Worm (Caenorhabditis elegans) whole organism, L1 larva: Measurements from ENCODE around the gene fis-1.

Experiments
- C34B4.2 ChIP-seq: sonication (generic microtip); optimal IDR thresholded peaks from 2 replicates; lab custom pipeline; 2017; ENCODE audit warnings: mild to moderate bottlenecking, missing genetic modification characterization, missing compliant biosample characterization
- Y116A8C.19 ChIP-seq: sonication (generic microtip); optimal IDR thresholded peaks from 2 replicates; lab custom pipeline; 2016; ENCODE audit warnings: missing compliant biosample characterization, missing genetic modification characterization, borderline replicate concordance
- alr-1 ChIP-seq: fragments of 200-800 bp; sonication (Bioruptor generic); optimal IDR thresholded peaks from 2 replicates; lab custom pipeline; 2018; ENCODE audit warnings: borderline replicate concordance, mild to moderate bottlenecking, missing genetic modification characterization, missing compliant biosample characterization
- blmp-1 ChIP-seq: fragments of 150-350 bp; optimal IDR thresholded peaks from 2 replicates; lab custom pipeline; 2014; ENCODE audit warnings: missing biosample characterization, missing genetic modification characterization
- ceh-63 ChIP-seq: fragments of 200-800 bp; sonication (Bioruptor generic); optimal IDR thresholded peaks from 2 replicates; lab custom pipeline; 2018; ENCODE audit warnings: mild to moderate bottlenecking, missing genetic modification characterization, missing compliant biosample characterization
- ceh-8 ChIP-seq: fragments of 200-800 bp; sonication (Bioruptor generic); optimal IDR thresholded peaks from 2 replicates; lab custom pipeline; 2018; ENCODE audit warnings: mild to moderate bottlenecking, missing genetic modification characterization, moderate library complexity, missing compliant biosample characterization
- ceh-82 ChIP-seq, 3 experiments: fragments of 150-350 bp in 1 of 3; sonication (generic microtip) in 2 of 3; optimal IDR thresholded peaks; 2 replicates each; lab custom pipeline; 2014 to 2017; ENCODE audit warnings: missing biosample characterization in 3 of 3, missing genetic modification characterization in 3 of 3
- ceh-90 ChIP-seq: sonication (generic microtip); optimal IDR thresholded peaks from 2 replicates; lab custom pipeline; 2016; ENCODE audit warnings: missing genetic modification characterization, missing compliant biosample characterization
- ces-1 ChIP-seq: fragments of 150-350 bp; optimal IDR thresholded peaks from 2 replicates; lab custom pipeline; 2014; ENCODE audit warnings: missing biosample characterization, missing genetic modification reagents, missing genetic modification characterization
- dsc-1 ChIP-seq: sonication (generic microtip); optimal IDR thresholded peaks from 2 replicates; lab custom pipeline; 2016; ENCODE audit warnings: mild to moderate bottlenecking, missing genetic modification characterization, missing compliant biosample characterization
- efl-1 ChIP-seq, 4 experiments: fragments of 150-350 bp; optimal IDR thresholded peaks in 3 of 4; peaks in 1 of 4; 1 replicate in 1 of 4; 2 replicates in 3 of 4; lab custom pipeline; 2014; ENCODE audit warnings: missing biosample characterization in 2 of 4, missing genetic modification characterization in 2 of 4, missing genetic modification reagents in 2 of 4
- efl-3 ChIP-seq: fragments of 200-800 bp; sonication (Bioruptor generic); optimal IDR thresholded peaks from 2 replicates; lab custom pipeline; 2018; ENCODE audit warnings: mild to moderate bottlenecking, missing genetic modification characterization, missing compliant biosample characterization
- ets-5 ChIP-seq: fragments of 200-800 bp; sonication (Bioruptor generic); IDR thresholded peaks from 2 replicates; pipeline ENCODE4 v1.3.6; 2022; ENCODE audit warnings: missing genetic modification characterization, missing compliant biosample characterization
- fkh-4 ChIP-seq: sonication (generic microtip); optimal IDR thresholded peaks from 2 replicates; lab custom pipeline; 2016; ENCODE audit warnings: missing compliant biosample characterization, missing genetic modification characterization, borderline replicate concordance
- fos-1 ChIP-seq: fragments of 150-350 bp; optimal IDR thresholded peaks from 2 replicates; lab custom pipeline; 2014; ENCODE audit warnings: missing biosample characterization, missing genetic modification characterization
- hlh-17 ChIP-seq: fragments of 200-800 bp; sonication (Bioruptor generic); optimal IDR thresholded peaks from 2 replicates; lab custom pipeline; 2018; ENCODE audit warnings: missing genetic modification characterization, mild to moderate bottlenecking, missing compliant biosample characterization, moderate library complexity, borderline replicate concordance
- hlh-4 ChIP-seq: sonication (generic microtip); optimal IDR thresholded peaks from 2 replicates; lab custom pipeline; 2016; ENCODE audit warnings: mild to moderate bottlenecking, missing genetic modification characterization, missing compliant biosample characterization
- isw-1 ChIP-seq: fragments of 200-800 bp; sonication (Bioruptor generic); IDR thresholded peaks from 2 replicates; pipeline ENCODE4 v1.3.6; 2022; ENCODE audit warnings: missing genetic modification characterization, missing compliant biosample characterization
- lin-14 ChIP-seq: fragments of 200-800 bp; sonication (Bioruptor generic); optimal IDR thresholded peaks from 2 replicates; lab custom pipeline; 2018; ENCODE audit warnings: mild to moderate bottlenecking, missing genetic modification characterization, moderate library complexity, missing compliant biosample characterization
- lin-35 ChIP-seq, 2 experiments: fragments of 150-350 bp; optimal IDR thresholded peaks; 2 replicates each; lab custom pipeline; 2014; ENCODE audit warnings: missing biosample characterization in 2 of 2, missing genetic modification characterization in 2 of 2, missing genetic modification reagents in 2 of 2
- mef-2 ChIP-seq: fragments of 150-350 bp; optimal IDR thresholded peaks from 2 replicates; lab custom pipeline; 2014; ENCODE audit warnings: missing biosample characterization, missing genetic modification characterization
- nhr-11 ChIP-seq: fragments of 150-350 bp; optimal IDR thresholded peaks from 2 replicates; lab custom pipeline; 2014; ENCODE audit warnings: missing biosample characterization, missing genetic modification characterization
- nhr-237 ChIP-seq: fragments of 150-350 bp; optimal IDR thresholded peaks from 2 replicates; lab custom pipeline; 2014; ENCODE audit warnings: missing biosample characterization, missing genetic modification characterization
- nhr-28 ChIP-seq: fragments of 150-350 bp; optimal IDR thresholded peaks from 2 replicates; lab custom pipeline; 2014; ENCODE audit warnings: missing biosample characterization, missing genetic modification characterization
- nhr-77 ChIP-seq: fragments of 150-350 bp; optimal IDR thresholded peaks from 2 replicates; lab custom pipeline; 2014; ENCODE audit warnings: missing biosample characterization, missing genetic modification characterization
- nhr-84 ChIP-seq: sonication (generic microtip); optimal IDR thresholded peaks from 2 replicates; lab custom pipeline; 2017; ENCODE audit warnings: missing biosample characterization, missing genetic modification characterization
- nhr-90 ChIP-seq: sonication (generic microtip); optimal IDR thresholded peaks from 2 replicates; lab custom pipeline; 2016; ENCODE audit warnings: mild to moderate bottlenecking, missing genetic modification characterization, missing compliant biosample characterization; ENCODE audit not compliant: poor library complexity
- pag-3 ChIP-seq: sonication (generic microtip); optimal IDR thresholded peaks from 2 replicates; lab custom pipeline; 2017; ENCODE audit warnings: missing genetic modification characterization, mild to moderate bottlenecking, missing compliant biosample characterization, antibody characterized with exemption, borderline replicate concordance; ENCODE audit not compliant: insufficient read depth
- snu-23 ChIP-seq: sonication (generic microtip); optimal IDR thresholded peaks from 2 replicates; lab custom pipeline; 2016; ENCODE audit warnings: missing genetic modification characterization, missing compliant biosample characterization
- sox-4 ChIP-seq: sonication (generic microtip); optimal IDR thresholded peaks from 2 replicates; lab custom pipeline; 2016; ENCODE audit warnings: missing genetic modification characterization, missing compliant biosample characterization
- sup-37 ChIP-seq: fragments of 200-800 bp; sonication (Bioruptor generic); optimal IDR thresholded peaks from 2 replicates; lab custom pipeline; 2018; ENCODE audit warnings: mild to moderate bottlenecking, missing genetic modification characterization, missing compliant biosample characterization
- tbx-2 ChIP-seq: sonication (generic microtip); optimal IDR thresholded peaks from 2 replicates; lab custom pipeline; 2016; ENCODE audit warnings: missing genetic modification characterization, missing compliant biosample characterization
- unc-130 ChIP-seq: fragments of 150-350 bp; optimal IDR thresholded peaks from 2 replicates; lab custom pipeline; 2017; ENCODE audit warnings: missing biosample characterization, missing genetic modification characterization, inconsistent platforms
- unc-62 ChIP-seq: fragments of 150-350 bp; optimal IDR thresholded peaks from 2 replicates; lab custom pipeline; 2014; ENCODE audit warnings: missing biosample characterization, missing genetic modification reagents, missing genetic modification characterization
- zip-4 ChIP-seq: fragments of 200-800 bp; sonication (Bioruptor generic); optimal IDR thresholded peaks from 2 replicates; lab custom pipeline; 2018; ENCODE audit warnings: mild to moderate bottlenecking, missing genetic modification characterization, moderate library complexity, missing compliant biosample characterization
- ztf-11 ChIP-seq, 2 experiments: sonication (generic microtip); optimal IDR thresholded peaks; 2 replicates each; lab custom pipeline; 2016 to 2017; ENCODE audit warnings: missing genetic modification characterization in 2 of 2, missing biosample characterization in 1 of 2, missing compliant biosample characterization in 1 of 2

The fis-1 gene

DNA sequence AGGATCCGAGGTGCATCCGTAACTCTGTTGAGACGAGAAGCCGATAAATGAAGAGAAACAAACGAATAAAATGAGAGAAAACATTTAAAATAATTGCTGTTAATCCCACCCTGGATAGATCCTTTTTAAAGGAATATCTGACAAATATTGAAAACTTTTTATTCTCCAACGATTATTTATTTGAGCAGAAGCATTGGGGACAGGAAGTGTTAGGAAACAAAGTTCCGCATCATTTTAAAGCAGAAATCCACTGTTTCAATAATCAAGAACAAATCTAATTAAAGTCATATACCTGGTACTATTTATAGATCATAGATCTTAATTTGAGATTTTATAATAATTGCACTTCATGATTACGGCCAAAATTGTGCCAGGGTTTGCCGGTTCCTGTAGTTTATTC lies 4.0 kb upstream of the fis-1 start, which contains the start of gene F41G3.20:
Gene F41G3.20, minus strand, starts transcription at position 101 of the 400 bp plus-strand sequence.
- TF ChIP-seq sox-4 (tag; lab: Kevin White, UChicago) = no peak
- no peak for TF ChIP-seq ces-1
- no peak for TF ChIP-seq zip-4 (GFP tag; lab: Kevin White, UChicago)
- no peak for TF ChIP-seq ceh-63
- no peak for TF ChIP-seq isw-1 (GFP tag; lab: Robert Waterston, UW)
- TF ChIP-seq, all 84 proteins: peak for 0

DNA sequence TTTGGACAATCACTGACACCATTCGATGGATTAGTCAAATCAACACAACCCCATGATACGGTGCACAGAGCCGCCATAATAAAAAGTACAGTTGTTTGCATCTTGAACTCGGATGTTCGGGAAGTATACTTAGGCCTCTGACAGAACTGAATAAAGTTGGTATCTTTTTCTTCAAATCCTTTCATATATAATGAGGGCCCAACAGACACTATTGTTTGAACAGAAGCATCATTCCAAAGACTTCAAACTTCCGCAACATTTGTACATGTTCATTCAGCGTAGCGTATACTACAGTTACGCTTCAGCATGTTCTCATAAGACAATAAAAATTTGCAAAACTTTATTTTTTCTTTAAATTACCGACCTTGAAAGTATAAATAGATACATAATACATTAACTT lies 2.9 kb upstream of the fis-1 start, which contains the start of gene F41G3.19:
Gene F41G3.19, minus strand, starts transcription at position 101 of the 400 bp plus-strand sequence.
- TF ChIP-seq ceh-90 (tag; lab: Kevin White, UChicago) = no peak
- TF ChIP-seq ztf-11 (tag; optimal IDR thresholded peaks at IDR 0.05; lab: Kevin White, UChicago) = no peak
- TF ChIP-seq Y116A8C.19 (tag; lab: Kevin White, UChicago) = no peak
- TF ChIP-seq nhr-28 (tag; lab: Kevin White, UChicago) = no peak
- TF ChIP-seq fkh-4 (tag; lab: Kevin White, UChicago) = no peak
- no peak for TF ChIP-seq unc-62 (GFP tag; lab: Kevin White, UChicago)
- TF ChIP-seq blmp-1 = no peak
- TF ChIP-seq zip-4 (GFP tag; lab: Kevin White, UChicago) = no peak
- no peak for TF ChIP-seq fos-1 (tag; lab: Kevin White, UChicago)
- TF ChIP-seq alr-1 (tag; lab: Kevin White, UChicago) = no peak
- TF ChIP-seq ceh-82 (tag; optimal IDR thresholded peaks at IDR 0.05; lab: Kevin White, UChicago) = no peak
- TF ChIP-seq tbx-2 (tag; lab: Kevin White, UChicago) = no peak
- no peak for TF ChIP-seq dsc-1 (tag; lab: Kevin White, UChicago)
- no peak for TF ChIP-seq ceh-8 (GFP tag; lab: Kevin White, UChicago)

DNA sequence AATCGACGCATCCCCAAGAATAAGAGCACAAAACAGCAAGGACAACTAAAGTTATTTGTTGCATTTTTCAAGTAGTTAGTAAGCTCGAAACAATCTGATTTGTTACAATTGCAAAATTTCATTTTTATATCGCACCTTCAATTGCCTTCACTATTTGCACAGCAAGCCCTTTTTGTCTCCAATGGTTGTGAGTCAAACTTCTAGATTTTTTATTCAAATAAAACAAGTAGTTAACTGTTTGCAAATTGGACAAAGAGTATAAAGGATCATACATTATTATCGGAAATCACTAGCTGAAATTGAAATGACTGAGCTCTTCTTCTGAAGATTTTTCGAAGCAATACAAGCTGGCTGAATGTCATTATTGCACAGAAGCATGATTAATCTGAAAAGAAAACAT lies 2.1 kb upstream of the fis-1 start, which contains the start of gene F41G3.21:
Gene F41G3.21, minus strand, starts transcription at position 101 of the 400 bp plus-strand sequence.
- no peak for TF ChIP-seq unc-130 (tag; lab: Kevin White, UChicago)
- no peak for TF ChIP-seq hlh-17 (GFP tag; lab: Kevin White, UChicago)

DNA sequence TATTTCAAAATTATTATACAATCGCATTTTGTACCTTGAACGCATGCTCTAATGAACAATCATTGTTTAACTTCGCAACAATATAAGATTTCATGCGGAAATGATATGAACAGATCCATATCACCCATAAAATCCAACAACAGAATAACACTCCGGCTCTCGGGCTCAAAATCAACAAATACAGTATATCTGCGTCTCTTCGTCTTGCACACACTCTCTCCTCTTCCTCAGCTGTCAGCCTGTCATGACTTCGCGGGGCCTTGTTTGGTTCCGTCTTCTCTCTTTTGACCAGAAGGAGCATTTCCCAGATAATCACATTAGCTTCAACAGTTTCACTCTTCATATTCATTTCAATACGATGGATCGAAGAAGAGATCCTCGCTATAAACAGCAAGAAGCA lies 1.3 kb downstream of the fis-1 start, which contains the start of gene F41G3.3:
Gene F41G3.3, plus strand, starts transcription at position 301 of the 400 bp plus-strand sequence.
- TF ChIP-seq hlh-4 (tag; lab: Kevin White, UChicago) = no peak
- TF ChIP-seq C34B4.2 (tag; lab: Kevin White, UChicago) = no peak
- TF ChIP-seq snu-23 (GFP tag; lab: Kevin White, UChicago) = no peak
- TF ChIP-seq, all 84 proteins: peak for 0

DNA sequence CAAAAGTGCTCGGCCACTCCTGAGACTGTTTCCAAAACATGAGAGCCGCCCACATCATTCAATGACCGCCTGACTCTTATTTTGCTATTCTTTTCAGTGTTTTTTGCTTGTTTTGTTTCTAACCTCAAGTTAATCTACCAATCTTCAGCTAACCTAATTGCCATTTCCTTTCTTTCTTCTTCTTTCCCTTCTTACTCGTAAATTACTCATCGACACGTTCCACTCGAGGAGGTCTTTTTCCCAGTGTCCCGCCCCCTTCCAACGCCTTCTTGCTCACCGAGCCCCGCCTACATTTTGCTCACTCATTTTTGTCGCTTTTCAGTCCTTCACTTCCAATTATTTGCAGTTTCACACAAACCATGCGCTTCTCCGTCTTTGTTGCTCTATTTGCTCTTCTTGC lies 9.8 kb downstream of the fis-1 start, which contains the start of gene nlp-50:
Gene nlp-50, plus strand, starts transcription at position 301 of the 400 bp plus-strand sequence.
- peak; percentile 2 for TF ChIP-seq lin-14 (GFP tag; lab: Kevin White, UChicago)
- TF ChIP-seq snu-23 (GFP tag; lab: Kevin White, UChicago) = no peak
- TF ChIP-seq, all 84 proteins: peak for 1

DNA sequence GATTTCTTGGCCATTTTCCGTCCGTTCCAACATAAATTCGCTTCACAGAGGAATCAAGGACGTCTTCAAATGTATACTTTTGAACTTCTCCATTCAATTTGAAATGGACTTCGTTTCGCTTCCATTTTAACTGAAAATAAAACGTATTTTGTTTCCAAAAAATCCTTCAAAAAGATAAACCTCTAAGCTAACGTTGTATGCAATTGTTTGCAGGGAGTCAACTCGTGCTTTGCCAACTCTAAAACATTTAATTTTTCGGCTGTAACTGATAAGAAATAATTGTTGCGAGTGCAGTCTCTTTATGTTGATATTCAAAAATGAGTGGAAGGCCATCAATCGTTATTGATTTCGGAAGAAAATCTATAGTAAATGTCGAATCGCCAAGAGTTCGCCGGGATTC lies 13.0 kb downstream of the fis-1 start, which contains the start of gene F41G3.18:
Gene F41G3.18, plus strand, starts transcription at position 301 of the 400 bp plus-strand sequence.
- TF ChIP-seq nhr-237 (tag; lab: Kevin White, UChicago) = no peak
- no peak for TF ChIP-seq snu-23 (GFP tag; lab: Kevin White, UChicago)
- no peak for TF ChIP-seq nhr-84 (tag; lab: Kevin White, UChicago)
- TF ChIP-seq nhr-90 (tag; lab: Kevin White, UChicago) = no peak
- TF ChIP-seq efl-1 (optimal IDR thresholded peaks at IDR 0.05; lab: Kevin White, UChicago) = no peak
- no peak for TF ChIP-seq efl-1 (GFP tag; optimal IDR thresholded peaks at IDR 0.05 in 1 of 2; lab: Kevin White, UChicago)
- TF ChIP-seq isw-1 (GFP tag; lab: Robert Waterston, UW) = no peak
- no peak for TF ChIP-seq pag-3
- TF ChIP-seq nhr-11 (tag; lab: Kevin White, UChicago) = no peak
- TF ChIP-seq lin-35 (GFP tag; optimal IDR thresholded peaks at IDR 0.05; lab: Kevin White, UChicago) = no peak
- no peak for TF ChIP-seq sup-37 (GFP tag; lab: Kevin White, UChicago)
- no peak for TF ChIP-seq ets-5
- TF ChIP-seq nhr-77 (tag; lab: Kevin White, UChicago) = no peak
- no peak for TF ChIP-seq mef-2
- TF ChIP-seq efl-3 (GFP tag; lab: Kevin White, UChicago) = no peak
- TF ChIP-seq, all 84 proteins: peak for 0
